Worm (Caenorhabditis elegans) whole organism, L3 larva: ENCODE measurements around the gene D1025.10.

Experiments used
- ZK546.5 ChIP-seq: sonication (generic microtip); optimal IDR thresholded peaks from 2 replicates; lab custom pipeline; 2017; ENCODE audit warnings: missing biosample characterization, missing genetic modification characterization
- elt-1 ChIP-seq: fragments of 150-350 bp; optimal IDR thresholded peaks from 2 replicates; lab custom pipeline; 2014; ENCODE audit warnings: missing biosample characterization, missing genetic modification characterization
- jun-1 ChIP-seq: fragments of 150-350 bp; optimal IDR thresholded peaks from 2 replicates; lab custom pipeline; 2014; ENCODE audit warnings: missing biosample characterization, missing genetic modification reagents, missing genetic modification characterization
- mdl-1 ChIP-seq: fragments of 150-350 bp; optimal IDR thresholded peaks from 2 replicates; lab custom pipeline; 2014; ENCODE audit warnings: missing biosample characterization, missing genetic modification characterization
- nfya-1 ChIP-seq: sonication (generic microtip); optimal IDR thresholded peaks from 2 replicates; lab custom pipeline; 2017; ENCODE audit warnings: missing genetic modification characterization, mild to moderate bottlenecking, missing compliant biosample characterization, antibody characterized with exemption, moderate library complexity; ENCODE audit not compliant: insufficient read depth
- nhr-11 ChIP-seq: fragments of 150-350 bp; optimal IDR thresholded peaks from 2 replicates; lab custom pipeline; 2014; ENCODE audit warnings: missing biosample characterization, missing genetic modification characterization
- nhr-23 ChIP-seq: fragments of 150-350 bp; optimal IDR thresholded peaks from 2 replicates; lab custom pipeline; 2014; ENCODE audit warnings: missing biosample characterization, missing genetic modification reagents, missing genetic modification characterization
- nhr-76 ChIP-seq: fragments of 150-350 bp; sonication (generic microtip); optimal IDR thresholded peaks from 5 replicates; lab custom pipeline; 2014; ENCODE audit warnings: missing biosample characterization, missing genetic modification characterization
- pqm-1 ChIP-seq: fragments of 150-350 bp; optimal IDR thresholded peaks from 2 replicates; lab custom pipeline; 2017; ENCODE audit warnings: missing biosample characterization, missing genetic modification characterization, inconsistent platforms
- sea-2 ChIP-seq: fragments of 150-350 bp; sonication (generic microtip); optimal IDR thresholded peaks from 4 replicates; lab custom pipeline; 2014; ENCODE audit warnings: missing biosample characterization, missing genetic modification reagents, missing genetic modification characterization
- skn-1 ChIP-seq: fragments of 150-350 bp; optimal IDR thresholded peaks from 2 replicates; lab custom pipeline; 2014; ENCODE audit warnings: missing biosample characterization, missing genetic modification characterization
- unc-62 ChIP-seq: fragments of 150-350 bp; sonication (generic microtip); optimal IDR thresholded peaks from 4 replicates; lab custom pipeline; 2014; ENCODE audit warnings: missing biosample characterization, missing genetic modification reagents, missing genetic modification characterization
- ztf-11 ChIP-seq: fragments of 150-350 bp; optimal IDR thresholded peaks from 2 replicates; lab custom pipeline; 2014; ENCODE audit warnings: missing biosample characterization, missing genetic modification characterization
- ztf-4 ChIP-seq: fragments of 150-350 bp; optimal IDR thresholded peaks from 2 replicates; lab custom pipeline; 2014; ENCODE audit warnings: missing biosample characterization, missing genetic modification characterization

DNA sequence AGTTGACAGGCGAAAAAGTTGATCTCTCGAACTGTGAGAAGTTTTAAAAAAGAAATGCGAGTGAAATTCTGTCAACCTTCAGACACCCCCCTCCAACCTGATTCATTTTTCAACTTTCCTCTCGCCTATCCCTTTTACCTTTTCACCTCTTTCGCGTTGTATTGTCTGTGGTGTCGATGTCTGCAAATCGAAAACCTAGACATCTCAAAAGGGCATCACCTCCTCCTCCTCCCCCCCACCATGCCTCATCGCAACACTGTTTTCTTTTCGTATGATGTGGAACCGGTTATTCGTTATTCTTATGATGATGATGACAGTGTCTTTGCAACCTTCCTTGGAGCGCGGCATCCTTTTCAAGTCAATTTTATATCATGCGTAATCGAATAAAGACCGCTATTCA lies 8.7 kb upstream of the D1025.10 start:
- TF ChIP-seq jun-1 (tag; lab: Kevin White, UChicago) (no peak), nhr-23 (peak; percentile 42), elt-1 (peak; percentile 79), nhr-76 (tag; lab: Kevin White, UChicago) (no peak), mdl-1 (tag; lab: Kevin White, UChicago) (no peak), unc-62 (GFP tag; lab: Kevin White, UChicago) (peak; percentile 38), ztf-11 (tag; lab: Kevin White, UChicago) (no peak), skn-1 (tag; lab: Kevin White, UChicago) (no peak), ztf-4 (tag; lab: Kevin White, UChicago) (no peak), ZK546.5 (tag; lab: Kevin White, UChicago) (no peak), sea-2 (GFP tag; lab: Kevin White, UChicago) (no peak), nhr-11 (no peak), pqm-1 (tag; lab: Kevin White, UChicago) (no peak), nfya-1 (tag; lab: Kevin White, UChicago) (no peak)
